Worm (Caenorhabditis elegans): Measurements from ENCODE around the gene T13C5.10.

T13C5.10 gene

ce11 chrX:6208463-6208862 lies 20.5 kb downstream of the T13C5.10 start, which contains the start of gene C14F11.7:
C14F11.7 (minus strand) TSS chrX:6208563.
- TF ChIP-seq lin-11 (tag; optimal IDR thresholded peaks at IDR 0.05) (no peak), nhr-77 (tag; optimal IDR thresholded peaks at IDR 0.05) (no peak), nhr-129 (tag; optimal IDR thresholded peaks at IDR 0.05) (no peak), nhr-25 (tag; optimal IDR thresholded peaks at IDR 0.05) (no peak), fos-1 (tag; optimal IDR thresholded peaks at IDR 0.05) (no peak), ZK546.5 (tag; optimal IDR thresholded peaks at IDR 0.05) (no peak), lsy-2 (tag; optimal IDR thresholded peaks at IDR 0.05) (no peak)

- TF ChIP-seq dmd-4 (tag; optimal IDR thresholded peaks at IDR 0.05) (no peak), mab-5 (tag; optimal IDR thresholded peaks at IDR 0.05) (no peak), nhr-6 (tag; optimal IDR thresholded peaks at IDR 0.05) (no peak), ztf-4 (tag; optimal IDR thresholded peaks at IDR 0.05) (no peak), ama-1 (optimal IDR thresholded peaks at IDR 0.05) (no peak), sma-9 (GFP tag; optimal IDR thresholded peaks at IDR 0.05) (no peak), sma-9 (tag; optimal IDR thresholded peaks at IDR 0.05) (no peak), zag-1 (tag; optimal IDR thresholded peaks at IDR 0.05) (no peak)
Observed at ce11 chrX:6211322-6211820, 23.4 kb downstream of the T13C5.10 start.

- TF ChIP-seq snpc-4 (tag; optimal IDR thresholded peaks at IDR 0.05) (no peak), nhr-77 (tag; optimal IDR thresholded peaks at IDR 0.05) (no peak), nhr-11 (tag; optimal IDR thresholded peaks at IDR 0.05) (no peak), ZK546.5 (tag; optimal IDR thresholded peaks at IDR 0.05) (no peak)
Observed at ce11 chrX:6216551-6216950, 28.6 kb downstream of the T13C5.10 start, which contains the start of gene lrch-1. lrch-1 (minus strand) TSS chrX:6216651.

- TF ChIP-seq lin-39 (tag; optimal IDR thresholded peaks at IDR 0.05) (no peak), zag-1 (tag; optimal IDR thresholded peaks at IDR 0.05) (no peak), nhr-23 (tag; optimal IDR thresholded peaks at IDR 0.05) (no peak), nhr-11 (tag; optimal IDR thresholded peaks at IDR 0.05) (no peak), unc-39 (tag; optimal IDR thresholded peaks at IDR 0.05) (no peak), lsy-2 (tag; optimal IDR thresholded peaks at IDR 0.05) (peak in 1 of 2 experiments; percentile 21), R02D3.7 (tag; optimal IDR thresholded peaks at IDR 0.05) (no peak), sma-9 (GFP tag; optimal IDR thresholded peaks at IDR 0.05) (peak; percentile 76), sma-9 (tag; optimal IDR thresholded peaks at IDR 0.05) (no peak), elt-1 (tag; optimal IDR thresholded peaks at IDR 0.05) (no peak), ztf-4 (tag; optimal IDR thresholded peaks at IDR 0.05) (no peak), blmp-1 (tag; optimal IDR thresholded peaks at IDR 0.05; ENCODE audit: insufficient read depth) (no peak), ztf-11 (tag; optimal IDR thresholded peaks at IDR 0.05) (no peak), gmeb-1 (tag; optimal IDR thresholded peaks at IDR 0.05) (no peak), mbf-1 (tag; optimal IDR thresholded peaks at IDR 0.05) (no peak), egl-27 (tag; optimal IDR thresholded peaks at IDR 0.05) (peak; percentile 53), ama-1 (optimal IDR thresholded peaks at IDR 0.05) (no peak), fos-1 (tag; optimal IDR thresholded peaks at IDR 0.05) (peak; percentile 12), nhr-6 (tag; optimal IDR thresholded peaks at IDR 0.05) (no peak), C34F6.9 (tag; optimal IDR thresholded peaks at IDR 0.05) (peak; percentile 57), alr-1 (tag; optimal IDR thresholded peaks at IDR 0.05) (no peak), nhr-129 (tag; optimal IDR thresholded peaks at IDR 0.05) (peak; percentile 83), crh-2 (tag; optimal IDR thresholded peaks at IDR 0.05) (peak; percentile 44), ZK546.5 (tag; optimal IDR thresholded peaks at IDR 0.05) (no peak), peb-1 (tag; optimal IDR thresholded peaks at IDR 0.05) (no peak), ztf-1 (GFP tag; conservative IDR thresholded peaks at IDR 0.05) (no peak), sem-4 (tag; optimal IDR thresholded peaks at IDR 0.05) (peak; percentile 20), snpc-4 (tag; optimal IDR thresholded peaks at IDR 0.05) (no peak), nhr-77 (tag; optimal IDR thresholded peaks at IDR 0.05) (no peak), nhr-12 (tag; optimal IDR thresholded peaks at IDR 0.05) (no peak), dmd-4 (tag; optimal IDR thresholded peaks at IDR 0.05) (no peak), sma-3 (GFP tag; optimal IDR thresholded peaks at IDR 0.05) (peak; percentile 35), skn-1 (tag; optimal IDR thresholded peaks at IDR 0.05) (no peak), nhr-25 (tag; optimal IDR thresholded peaks at IDR 0.05) (no peak), lin-13 (GFP tag; optimal IDR thresholded peaks at IDR 0.05) (peak; percentile 43), mab-5 (tag; optimal IDR thresholded peaks at IDR 0.05) (peak; percentile 11), aly-2 (tag; optimal IDR thresholded peaks at IDR 0.05) (no peak), mdl-1 (tag; optimal IDR thresholded peaks at IDR 0.05) (no peak), nhr-10 (tag; optimal IDR thresholded peaks at IDR 0.05) (no peak), nhr-21 (tag; optimal IDR thresholded peaks at IDR 0.05) (peak; percentile 27), unc-55 (GFP tag; optimal IDR thresholded peaks at IDR 0.05) (peak; percentile 38), F13H6.1 (tag; optimal IDR thresholded peaks at IDR 0.05) (peak; percentile 38), Y55F3AM.14 (GFP tag; optimal IDR thresholded peaks at IDR 0.05) (peak; percentile 34), ceh-82 (tag; optimal IDR thresholded peaks at IDR 0.05) (no peak), lin-11 (tag; optimal IDR thresholded peaks at IDR 0.05) (no peak), unc-62 (GFP tag; optimal IDR thresholded peaks at IDR 0.05) (no peak)
Observed at ce11 chrX:6219892-6220291, 31.9 kb downstream of the T13C5.10 start.

Measured in whole organism, L2 larva.